Worm (Caenorhabditis elegans) whole organism, L4/young adult: ENCODE data around the gene C49C3.8.

Experiments
- dao-5 ChIP-seq: sonication (generic microtip); optimal IDR thresholded peaks from 2 replicates; lab custom pipeline; 2016; ENCODE audit warnings: missing genotype, missing genetic modification characterization, moderate library complexity, missing compliant biosample characterization
- him-1 ChIP-seq: sonication (generic microtip); optimal IDR thresholded peaks from 2 replicates; lab custom pipeline; 2016; ENCODE audit warnings: missing genotype, missing genetic modification reagents, missing genetic modification characterization, missing compliant biosample characterization

ce11 chrIV:17328834-17329233, 6.2 kb upstream of the C49C3.8 start, which contains the start of gene ceh-88:
- TF ChIP-seq dao-5 (tag; lab: Kevin White, UChicago) (no peak), him-1 (no peak)
